Worm (Caenorhabditis elegans) whole organism, young adult: ENCODE results near the gene nspc-20.
A peak's percentile ranks its signal among the peaks of the same experiment; 100 is the strongest.

Source experiments
- F33H1.4 ChIP-seq: fragments of 200-800 bp; sonication (Bioruptor generic); IDR thresholded peaks from 2 replicates; pipeline ENCODE4 v1.3.6; 2022; ENCODE audit warnings: missing genetic modification reagents, missing genetic modification characterization, missing compliant biosample characterization
- F39B2.1 ChIP-seq: fragments of 200-800 bp; sonication (Bioruptor generic); IDR thresholded peaks from 2 replicates; pipeline ENCODE4 v1.3.6; 2022; ENCODE audit warnings: missing genetic modification reagents, missing genetic modification characterization, missing compliant biosample characterization
- F57C9.4 ChIP-seq: sonication (generic microtip); optimal IDR thresholded peaks from 2 replicates; lab custom pipeline; 2017; ENCODE audit warnings: mild to moderate bottlenecking, missing genetic modification characterization, missing compliant biosample characterization
- K12H6.12 ChIP-seq: fragments of 200-800 bp; sonication (Bioruptor generic); optimal IDR thresholded peaks from 2 replicates; lab custom pipeline; 2018; ENCODE audit warnings: mild to moderate bottlenecking, missing genetic modification characterization, missing compliant biosample characterization
- Y67H2A.10 ChIP-seq: fragments of 200-800 bp; sonication (Bioruptor generic); conservative IDR thresholded peaks from 2 replicates; pipeline ENCODE4 v1.3.6; 2022; ENCODE audit warnings: missing genetic modification reagents, missing genetic modification characterization, missing compliant biosample characterization
- Y95B8A.8 ChIP-seq: fragments of 200-800 bp; sonication (Bioruptor generic); IDR thresholded peaks from 2 replicates; pipeline ENCODE4 v1.3.6; 2022; ENCODE audit warnings: missing genetic modification reagents, missing genetic modification characterization, missing compliant biosample characterization
- akir-1 ChIP-seq: fragments of 200-800 bp; sonication (Bioruptor generic); optimal IDR thresholded peaks from 2 replicates; lab custom pipeline; 2018; ENCODE audit warnings: mild to moderate bottlenecking, missing genetic modification characterization, moderate library complexity, missing compliant biosample characterization
- ama-1 ChIP-seq, 3 experiments: fragments of 150-350 bp in 1 of 3; sonication (generic microtip) in 2 of 3; optimal IDR thresholded peaks; 2 replicates each; lab custom pipeline; 2014 to 2018; ENCODE audit warnings: missing biosample characterization in 2 of 3, missing genetic modification characterization in 2 of 3, missing genetic modification reagents in 2 of 3
- atf-7 ChIP-seq: sonication (generic microtip); optimal IDR thresholded peaks from 2 replicates; lab custom pipeline; 2017; ENCODE audit warnings: mild to moderate bottlenecking, missing genetic modification characterization, missing compliant biosample characterization
- attf-3 ChIP-seq: fragments of 200-800 bp; sonication (Bioruptor generic); conservative IDR thresholded peaks from 2 replicates; pipeline ENCODE4 v1.3.6; 2022; ENCODE audit warnings: missing genetic modification reagents, missing genetic modification characterization, missing compliant biosample characterization
- attf-6 ChIP-seq: fragments of 200-800 bp; sonication (Bioruptor generic); IDR thresholded peaks from 2 replicates; pipeline ENCODE4 v1.3.6; 2022; ENCODE audit warnings: missing genetic modification reagents, missing genetic modification characterization, missing compliant biosample characterization
- bed-1 ChIP-seq: fragments of 200-800 bp; sonication (Bioruptor generic); IDR thresholded peaks from 2 replicates; pipeline ENCODE4 v1.3.6; 2022; ENCODE audit warnings: missing genetic modification reagents, missing genetic modification characterization, missing compliant biosample characterization
- bed-2 ChIP-seq: fragments of 200-800 bp; sonication (Bioruptor generic); IDR thresholded peaks from 2 replicates; pipeline ENCODE4 v1.3.6; 2022; ENCODE audit warnings: missing genetic modification reagents, missing genetic modification characterization, missing compliant biosample characterization
- ceh-40 ChIP-seq: fragments of 200-800 bp; sonication (Bioruptor generic); IDR thresholded peaks from 2 replicates; pipeline ENCODE4 v1.3.6; 2022; ENCODE audit warnings: missing genetic modification characterization, missing compliant biosample characterization
- ceh-91 ChIP-seq: fragments of 200-800 bp; sonication (Bioruptor generic); IDR thresholded peaks from 2 replicates; pipeline ENCODE4 v1.3.6; 2022; ENCODE audit warnings: missing genetic modification reagents, missing genetic modification characterization, missing compliant biosample characterization
- dox-1 ChIP-seq: fragments of 200-800 bp; sonication (Bioruptor generic); IDR thresholded peaks from 2 replicates; pipeline ENCODE4 v1.3.6; 2022; ENCODE audit warnings: missing genetic modification reagents, missing genetic modification characterization, missing compliant biosample characterization
- hlh-26 ChIP-seq: fragments of 200-800 bp; sonication (Bioruptor generic); conservative IDR thresholded peaks from 2 replicates; pipeline ENCODE4 v1.3.6; 2022; ENCODE audit warnings: missing genetic modification reagents, missing genetic modification characterization, missing compliant biosample characterization
- hmg-20 ChIP-seq: fragments of 200-800 bp; sonication (Bioruptor generic); IDR thresholded peaks from 2 replicates; pipeline ENCODE4 v1.3.6; 2022; ENCODE audit warnings: missing genetic modification reagents, missing genetic modification characterization, missing compliant biosample characterization
- lag-1 ChIP-seq: fragments of 200-800 bp; sonication (Bioruptor generic); IDR thresholded peaks from 2 replicates; pipeline ENCODE4 v1.3.6; 2022; ENCODE audit warnings: missing genetic modification reagents, missing genetic modification characterization, missing compliant biosample characterization
- let-607 ChIP-seq, 2 experiments: fragments of 200-800 bp in 1 of 2; sonication (Bioruptor generic) in 1 of 2; sonication (generic microtip) in 1 of 2; optimal IDR thresholded peaks; 2 replicates each; lab custom pipeline; 2016 to 2018; ENCODE audit warnings: mild to moderate bottlenecking in 2 of 2, missing compliant biosample characterization in 2 of 2, missing genetic modification characterization in 2 of 2, moderate library complexity in 2 of 2, missing genotype in 1 of 2
- lin-26 ChIP-seq: fragments of 200-800 bp; sonication (Bioruptor generic); IDR thresholded peaks from 2 replicates; pipeline ENCODE4 v1.3.6; 2022; ENCODE audit warnings: missing genetic modification reagents, missing genetic modification characterization, missing compliant biosample characterization
- lin-40 ChIP-seq: sonication (generic microtip); optimal IDR thresholded peaks from 2 replicates; lab custom pipeline; 2016; ENCODE audit warnings: missing genetic modification characterization, mild to moderate bottlenecking, missing compliant biosample characterization, missing genotype, missing genetic modification reagents
- lsl-1 ChIP-seq: fragments of 200-800 bp; sonication (Bioruptor generic); optimal IDR thresholded peaks from 2 replicates; lab custom pipeline; 2018; ENCODE audit warnings: mild to moderate bottlenecking, missing genetic modification characterization, moderate library complexity, missing compliant biosample characterization
- madf-8 ChIP-seq: fragments of 200-800 bp; sonication (Bioruptor generic); conservative IDR thresholded peaks from 2 replicates; pipeline ENCODE4 v1.3.6; 2022; ENCODE audit warnings: missing genetic modification reagents, missing genetic modification characterization, missing compliant biosample characterization
- mes-4 ChIP-seq: sonication (generic microtip); optimal IDR thresholded peaks from 2 replicates; lab custom pipeline; 2016; ENCODE audit warnings: missing genotype, missing genetic modification characterization, missing compliant biosample characterization
- nhr-80 ChIP-seq: sonication (generic microtip); optimal IDR thresholded peaks from 2 replicates; lab custom pipeline; 2016; ENCODE audit warnings: missing genetic modification characterization, missing compliant biosample characterization
- rcor-1 ChIP-seq: fragments of 200-800 bp; sonication (Bioruptor generic); IDR thresholded peaks from 2 replicates; pipeline ENCODE4 v1.3.6; 2022; ENCODE audit warnings: missing genetic modification reagents, missing genetic modification characterization, missing compliant biosample characterization
- rec-8 ChIP-seq, 2 experiments: sonication (generic microtip); optimal IDR thresholded peaks; 2 replicates each; lab custom pipeline; 2016; ENCODE audit warnings: mild to moderate bottlenecking in 2 of 2, missing genetic modification characterization in 2 of 2, missing genetic modification reagents in 2 of 2, missing genotype in 2 of 2, missing biosample characterization in 1 of 2, missing compliant biosample characterization in 1 of 2, moderate library complexity in 1 of 2
- rpc-1 ChIP-seq, 2 experiments: fragments of 150-350 bp in 1 of 2; sonication (generic microtip) in 1 of 2; optimal IDR thresholded peaks; 2 replicates each; lab custom pipeline; 2014 to 2018; ENCODE audit warnings: missing biosample characterization in 1 of 2, missing genetic modification characterization in 1 of 2, missing genetic modification reagents in 1 of 2, missing genotype in 1 of 2
- sdz-38 ChIP-seq: sonication (generic microtip); optimal IDR thresholded peaks from 2 replicates; lab custom pipeline; 2016; ENCODE audit warnings: missing genotype, missing genetic modification characterization, missing compliant biosample characterization
- sea-2 ChIP-seq: fragments of 200-800 bp; sonication (Bioruptor generic); IDR thresholded peaks from 2 replicates; pipeline ENCODE4 v1.3.6; 2022; ENCODE audit warnings: missing genetic modification characterization, missing compliant biosample characterization
- tlf-1 ChIP-seq: fragments of 200-800 bp; sonication (Bioruptor generic); optimal IDR thresholded peaks from 2 replicates; lab custom pipeline; 2018; ENCODE audit warnings: mild to moderate bottlenecking, missing genetic modification characterization, missing compliant biosample characterization
- zim-3 ChIP-seq: sonication (generic microtip); optimal IDR thresholded peaks from 2 replicates; lab custom pipeline; 2017; ENCODE audit warnings: mild to moderate bottlenecking, missing genetic modification characterization, moderate library complexity, missing compliant biosample characterization
- ztf-18 ChIP-seq: sonication (generic microtip); optimal IDR thresholded peaks from 2 replicates; lab custom pipeline; 2016; ENCODE audit warnings: missing genotype, mild to moderate bottlenecking, missing genetic modification characterization, missing compliant biosample characterization

The nspc-20 gene

ce11 chrX:14516560-14516959 is 13.4 kb downstream of the nspc-20 start, which contains the start of gene D1025.10:
TSS of gene D1025.10 (plus strand) at chrX:14516860.
- peak; percentile 20 for TF ChIP-seq nhr-80 (tag; lab: Kevin White, UChicago)
- TF ChIP-seq Y67H2A.10 (GFP tag; lab: Robert Waterston, UW), result no peak

- TF ChIP-seq sdz-38, result no peak
- TF ChIP-seq nhr-80 (tag; lab: Kevin White, UChicago), result peak; percentile 66
Measured at ce11 chrX:14515028-14515427, 15.0 kb downstream of the nspc-20 start, which contains the start of gene gcsh-1. TSS of gene gcsh-1 (minus strand) at chrX:14515073.

- TF ChIP-seq ztf-18 (tag; lab: Kevin White, UChicago) (no peak), bed-1 (no peak), ama-1 (optimal IDR thresholded peaks at IDR 0.05; lab: Kevin White, UChicago) (no peak), ama-1 (GFP tag; optimal IDR thresholded peaks at IDR 0.05; lab: Kevin White, UChicago) (no peak), Y95B8A.8 (GFP tag; lab: Robert Waterston, UW) (no peak), attf-6 (GFP tag; lab: Robert Waterston, UW) (no peak), lin-26 (GFP tag; lab: Robert Waterston, UW) (no peak), mes-4 (no peak), F33H1.4 (GFP tag; lab: Robert Waterston, UW) (no peak), let-607 (tag; optimal IDR thresholded peaks at IDR 0.05; lab: Kevin White, UChicago) (no peak), tlf-1 (GFP tag; lab: Kevin White, UChicago) (no peak), K12H6.12 (tag; lab: Kevin White, UChicago) (no peak), rec-8 (tag; optimal IDR thresholded peaks at IDR 0.05; lab: Kevin White, UChicago) (no peak), akir-1 (no peak), lsl-1 (GFP tag; lab: Kevin White, UChicago) (no peak), bed-2 (GFP tag; lab: Robert Waterston, UW) (no peak), hlh-26 (GFP tag; lab: Robert Waterston, UW) (no peak), madf-8 (GFP tag; lab: Robert Waterston, UW) (no peak), rpc-1 (optimal IDR thresholded peaks at IDR 0.05; lab: Kevin White, UChicago) (no peak), rpc-1 (tag; optimal IDR thresholded peaks at IDR 0.05; lab: Kevin White, UChicago) (no peak)
- TF ChIP-seq, all 124 proteins: peak for 0
Measured at ce11 chrX:14513462-14513861, 16.5 kb downstream of the nspc-20 start.

ce11 chrX:14512817-14513216 is 17.2 kb downstream of the nspc-20 start, which contains the start of gene fbxa-141:
TSS of gene fbxa-141 (minus strand) at chrX:14512917.
- TF ChIP-seq sea-2 (GFP tag; lab: Robert Waterston, UW) (no peak), dox-1 (GFP tag; lab: Robert Waterston, UW) (no peak), ceh-91 (GFP tag; lab: Robert Waterston, UW) (no peak), ceh-40 (GFP tag; lab: Robert Waterston, UW) (no peak), attf-6 (GFP tag; lab: Robert Waterston, UW) (no peak), hmg-20 (GFP tag; lab: Robert Waterston, UW) (no peak)
- TF ChIP-seq, all 124 proteins: peak for 0

ce11 chrX:14510358-14510757 is 19.6 kb downstream of the nspc-20 start:
- no peak for TF ChIP-seq attf-3 (GFP tag; lab: Robert Waterston, UW)
- TF ChIP-seq F39B2.1, result no peak
- TF ChIP-seq rcor-1, result no peak
- TF ChIP-seq lin-40 (tag; lab: Kevin White, UChicago), result no peak
- no peak for TF ChIP-seq atf-7 (tag; lab: Kevin White, UChicago)
- TF ChIP-seq attf-6 (GFP tag; lab: Robert Waterston, UW), result no peak
- TF ChIP-seq Y95B8A.8 (GFP tag; lab: Robert Waterston, UW), result no peak
- no peak for TF ChIP-seq zim-3
- TF ChIP-seq F57C9.4 (tag; lab: Kevin White, UChicago), result no peak
- no peak for TF ChIP-seq lag-1 (GFP tag; lab: Robert Waterston, UW)
